Fruit fly (Drosophila melanogaster): ENCODE measurements around the gene Pmi.

Gene Pmi

dm6 chr3L:5789663-5790062 is 9.8 kb downstream of the Pmi start (continued):
- no peak for TF ChIP-seq eve (GFP tag; optimal IDR thresholded peaks at IDR 0.05)
- no peak for TF ChIP-seq CG8388 (GFP tag; optimal IDR thresholded peaks at IDR 0.05)
- TF ChIP-seq CG14050 (GFP tag; IDR thresholded peaks at IDR 0.05): no peak
- no peak for TF ChIP-seq CG10431 (GFP tag; optimal IDR thresholded peaks at IDR 0.05)
- TF ChIP-seq CG10147 (GFP tag; optimal IDR thresholded peaks at IDR 0.05): peak; percentile 51
- 0 out of 3 replicates have a peak, but pooled peaks have one; percentile 17 for TF ChIP-seq Doc3 (GFP tag; IDR thresholded peaks at IDR 0.05; ENCODE audit: partially characterized antibody)
- no peak for TF ChIP-seq sens-2 (GFP tag; IDR thresholded peaks at IDR 0.05)
- TF ChIP-seq br (optimal IDR thresholded peaks at IDR 0.05): no peak
- TF ChIP-seq corto (GFP tag; optimal IDR thresholded peaks at IDR 0.05): no peak
- no peak for TF ChIP-seq CG7963 (GFP tag; IDR thresholded peaks at IDR 0.05; ENCODE audit: partially characterized antibody)
- TF ChIP-seq CG12236 (GFP tag; optimal IDR thresholded peaks at IDR 0.05): no peak
- no peak for TF ChIP-seq CG4730 (GFP tag; IDR thresholded peaks at IDR 0.05)
- no peak for TF ChIP-seq abd-A (tag; optimal IDR thresholded peaks at IDR 0.05)
- TF ChIP-seq CG7839 (tag; optimal IDR thresholded peaks at IDR 0.05): no peak
- TF ChIP-seq Atf-2 (GFP tag; optimal IDR thresholded peaks at IDR 0.05): no peak
- no peak for TF ChIP-seq CG34224 (GFP tag; IDR thresholded peaks at IDR 0.05; ENCODE audit: partially characterized antibody)
- no peak for TF ChIP-seq Eip74EF (GFP tag; optimal IDR thresholded peaks at IDR 0.05)
- peak; percentile 57 for TF ChIP-seq HmgZ (tag; optimal IDR thresholded peaks at IDR 0.05)
- no peak for TF ChIP-seq sqz (GFP tag; optimal IDR thresholded peaks at IDR 0.05)
- peak; percentile 43 for TF ChIP-seq PHDP (tag; optimal IDR thresholded peaks at IDR 0.05)
- TF ChIP-seq CG11696 (GFP tag; IDR thresholded peaks at IDR 0.05): no peak
- TF ChIP-seq HLH54F (GFP tag; optimal IDR thresholded peaks at IDR 0.05): peak; percentile 25
- TF ChIP-seq cg (GFP tag; optimal IDR thresholded peaks at IDR 0.05): no peak
- no peak for TF ChIP-seq Meics (GFP tag; optimal IDR thresholded peaks at IDR 0.05)
- TF ChIP-seq CG11398 (GFP tag; optimal IDR thresholded peaks at IDR 0.05): no peak
- peak; percentile 98 for TF ChIP-seq trem (tag; optimal IDR thresholded peaks at IDR 0.05)
- no peak for TF ChIP-seq Neu2 (GFP tag; optimal IDR thresholded peaks at IDR 0.05; ENCODE audit: borderline replicate concordance)
- no peak for TF ChIP-seq CG31224 (GFP tag; IDR thresholded peaks at IDR 0.05)
- no peak for TF ChIP-seq GATAe (GFP tag; conservative IDR thresholded peaks at IDR 0.05)
- TF ChIP-seq CG14014 (GFP tag; IDR thresholded peaks at IDR 0.05): no peak
- TF ChIP-seq seq (GFP tag; IDR thresholded peaks at IDR 0.05): no peak
- TF ChIP-seq CG9727 (GFP tag; optimal IDR thresholded peaks at IDR 0.05): no peak
- TF ChIP-seq D (optimal IDR thresholded peaks at IDR 0.05): no peak
- no peak for TF ChIP-seq D (GFP tag; optimal IDR thresholded peaks at IDR 0.05)
- TF ChIP-seq bowl (GFP tag; IDR thresholded peaks at IDR 0.05): no peak
- TF ChIP-seq CG34422 (GFP tag; IDR thresholded peaks at IDR 0.05): no peak
- TF ChIP-seq Spps (tag; optimal IDR thresholded peaks at IDR 0.05): no peak
- TF ChIP-seq Dek (tag; optimal IDR thresholded peaks at IDR 0.05): no peak
- no peak for TF ChIP-seq sim (GFP tag; IDR thresholded peaks at IDR 0.05)
- no peak for TF ChIP-seq sc (optimal IDR thresholded peaks at IDR 0.05)
- no peak for TF ChIP-seq sc (GFP tag; optimal IDR thresholded peaks at IDR 0.05)
- no peak for TF ChIP-seq Vsx1 (GFP tag; optimal IDR thresholded peaks at IDR 0.05)
- peak; percentile 23 for TF ChIP-seq CG10654 (GFP tag; optimal IDR thresholded peaks at IDR 0.05)
- no peak for TF ChIP-seq CG4328 (GFP tag; optimal IDR thresholded peaks at IDR 0.05)
- TF ChIP-seq insv (GFP tag; optimal IDR thresholded peaks at IDR 0.05): no peak
- no peak for TF ChIP-seq inv (GFP tag; IDR thresholded peaks at IDR 0.05; ENCODE audit: partially characterized antibody)
- TF ChIP-seq CG4820 (GFP tag; optimal IDR thresholded peaks at IDR 0.05): no peak
- TF ChIP-seq CG14965 (GFP tag; optimal IDR thresholded peaks at IDR 0.05; ENCODE audit: borderline replicate concordance): no peak
- no peak for TF ChIP-seq CG2202 (tag; optimal IDR thresholded peaks at IDR 0.05)
- no peak; the same call in 1 of the 2 replicates for TF ChIP-seq MBD-R2 (GFP tag; IDR thresholded peaks at IDR 0.05)
- TF ChIP-seq CG32532 (GFP tag; IDR thresholded peaks at IDR 0.05): no peak
- TF ChIP-seq otp (GFP tag; IDR thresholded peaks at IDR 0.05): no peak

Measured in whole organism, embryonic.